Fruit fly (Drosophila melanogaster): ENCODE data around the gene CG5151.
A peak's percentile ranks its signal among the peaks of the same experiment; 100 is the strongest.

Gene CG5151

dm6 chr3L:16164150-16165039, at the start of gene CG5151:
Gene CG5151, minus strand, starts transcription at chr3L:16164701.
- TF ChIP-seq Snoo (tag; optimal IDR thresholded peaks at IDR 0.05) (peak; percentile 36), Pif1A (GFP tag; optimal IDR thresholded peaks at IDR 0.05) (peak; percentile 58), Pif1B (GFP tag; optimal IDR thresholded peaks at IDR 0.05) (peak; percentile 56), CG8301 (tag; optimal IDR thresholded peaks at IDR 0.05) (peak; percentile 32), CG15710 (tag; optimal IDR thresholded peaks at IDR 0.05) (peak; percentile 23), Ets98B (GFP tag; IDR thresholded peaks at IDR 0.05) (peak; percentile 63), CG4496 (GFP tag; IDR thresholded peaks at IDR 0.05) (peak; percentile 57; the same call in 2 of the 3 replicates), CG12605 (GFP tag; IDR thresholded peaks at IDR 0.05) (peak; percentile 70), CG9948 (tag; optimal IDR thresholded peaks at IDR 0.05) (no peak), CG14655 (GFP tag; optimal IDR thresholded peaks at IDR 0.05) (peak; percentile 62), D1 (tag; optimal IDR thresholded peaks at IDR 0.05) (no peak), CG32121 (GFP tag; IDR thresholded peaks at IDR 0.05) (no peak), CG13204 (GFP tag; optimal IDR thresholded peaks at IDR 0.05) (peak; percentile 66), CG34367 (tag; optimal IDR thresholded peaks at IDR 0.05) (peak; percentile 27), EcR (GFP tag; optimal IDR thresholded peaks at IDR 0.05) (peak; percentile 65), CG10348 (GFP tag; IDR thresholded peaks at IDR 0.05) (no peak), CG8159 (tag; optimal IDR thresholded peaks at IDR 0.05) (peak; percentile 40), gl (tag; optimal IDR thresholded peaks at IDR 0.05) (peak; percentile 44), fd96Ca (GFP tag; IDR thresholded peaks at IDR 0.05) (0 out of 3 replicates have a peak, but pooled peaks have one; percentile 10), rn (GFP tag; IDR thresholded peaks at IDR 0.05) (no peak), CG17806 (tag; optimal IDR thresholded peaks at IDR 0.05) (peak; percentile 0)

DNA sequence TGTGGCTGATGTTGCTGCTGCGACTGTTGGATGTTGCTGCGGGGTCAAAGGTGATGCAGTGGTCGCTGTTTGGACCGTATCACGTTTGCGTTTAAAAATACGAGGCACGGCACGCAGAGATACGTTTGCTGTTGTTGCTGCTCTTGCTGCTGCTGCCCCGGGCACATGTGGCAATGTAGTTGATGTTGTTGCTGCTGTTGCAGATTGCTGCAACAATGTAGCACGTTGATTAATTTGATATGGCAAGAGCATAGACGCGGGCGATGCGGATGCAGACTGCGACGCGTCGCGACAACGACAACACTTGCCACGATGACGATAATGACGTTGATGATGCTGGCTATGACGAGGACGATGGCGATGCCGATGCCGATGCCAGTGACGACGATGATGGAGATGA, 48.7 kb upstream of the CG5151 start:
- TF ChIP-seq EcR (GFP tag; optimal IDR thresholded peaks at IDR 0.05): peak; percentile 43
- TF ChIP-seq Snoo (tag; optimal IDR thresholded peaks at IDR 0.05): no peak
- TF ChIP-seq CG13204 (GFP tag; optimal IDR thresholded peaks at IDR 0.05): peak; percentile 46
- TF ChIP-seq CG15710 (tag; optimal IDR thresholded peaks at IDR 0.05): no peak
- peak; percentile 6; the same call in 1 of the 2 replicates for TF ChIP-seq Ets98B (GFP tag; IDR thresholded peaks at IDR 0.05)
- TF ChIP-seq CG8301 (tag; optimal IDR thresholded peaks at IDR 0.05): no peak

DNA sequence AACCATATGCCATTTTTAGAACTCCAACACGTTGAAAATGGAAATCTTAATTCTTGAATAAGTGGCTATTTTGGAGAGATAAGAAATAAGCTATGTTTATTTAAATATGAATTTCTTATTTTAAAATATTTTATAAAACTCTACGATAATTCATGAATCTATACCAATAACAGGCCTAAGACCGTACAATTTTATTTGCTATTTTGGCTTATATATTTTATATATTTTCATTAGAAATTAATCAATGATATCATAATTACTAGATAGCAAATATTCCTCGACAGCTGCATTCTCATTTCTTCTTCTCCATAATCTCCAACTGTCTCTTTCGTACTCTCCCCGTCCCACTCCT, 47.4 kb upstream of the CG5151 start:
- TF ChIP-seq CG4496 (GFP tag; IDR thresholded peaks at IDR 0.05) (no peak), CG32121 (GFP tag; IDR thresholded peaks at IDR 0.05) (no peak), CG15710 (tag; optimal IDR thresholded peaks at IDR 0.05) (peak; percentile 68), CG12605 (GFP tag; IDR thresholded peaks at IDR 0.05) (no peak), CG17806 (tag; optimal IDR thresholded peaks at IDR 0.05) (peak; percentile 10), Ets98B (GFP tag; IDR thresholded peaks at IDR 0.05) (no peak), Pif1B (GFP tag; optimal IDR thresholded peaks at IDR 0.05) (no peak), D1 (tag; optimal IDR thresholded peaks at IDR 0.05) (no peak), rn (GFP tag; IDR thresholded peaks at IDR 0.05) (no peak), CG34367 (tag; optimal IDR thresholded peaks at IDR 0.05) (no peak), EcR (GFP tag; optimal IDR thresholded peaks at IDR 0.05) (no peak), CG14655 (GFP tag; optimal IDR thresholded peaks at IDR 0.05) (peak; percentile 21), Pif1A (GFP tag; optimal IDR thresholded peaks at IDR 0.05) (no peak), Snoo (tag; optimal IDR thresholded peaks at IDR 0.05) (no peak), CG13204 (GFP tag; optimal IDR thresholded peaks at IDR 0.05) (no peak), CG10348 (GFP tag; IDR thresholded peaks at IDR 0.05) (no peak), CG8301 (tag; optimal IDR thresholded peaks at IDR 0.05) (no peak), CG9948 (tag; optimal IDR thresholded peaks at IDR 0.05) (peak; percentile 42), gl (tag; optimal IDR thresholded peaks at IDR 0.05) (no peak), CG8159 (tag; optimal IDR thresholded peaks at IDR 0.05) (peak; percentile 77), fd96Ca (GFP tag; IDR thresholded peaks at IDR 0.05) (no peak)

dm6 chr3L:16211156-16211935, 46.8 kb upstream of the CG5151 start:
- TF ChIP-seq Snoo (tag; optimal IDR thresholded peaks at IDR 0.05): peak; percentile 90
- TF ChIP-seq CG32121 (GFP tag; IDR thresholded peaks at IDR 0.05): peak; percentile 64
- TF ChIP-seq rn (GFP tag; IDR thresholded peaks at IDR 0.05): peak; percentile 47; the same call in 1 of the 2 replicates
- peak; percentile 69 for TF ChIP-seq Ets98B (GFP tag; IDR thresholded peaks at IDR 0.05)
- peak; percentile 31 for TF ChIP-seq CG12605 (GFP tag; IDR thresholded peaks at IDR 0.05)
- peak; percentile 82 for TF ChIP-seq CG15710 (tag; optimal IDR thresholded peaks at IDR 0.05)
- TF ChIP-seq CG14655 (GFP tag; optimal IDR thresholded peaks at IDR 0.05): peak; percentile 92
- peak; percentile 60 for TF ChIP-seq CG4496 (GFP tag; IDR thresholded peaks at IDR 0.05)
- no peak for TF ChIP-seq gl (tag; optimal IDR thresholded peaks at IDR 0.05)
- TF ChIP-seq CG17806 (tag; optimal IDR thresholded peaks at IDR 0.05): peak; percentile 38
- peak; percentile 97 for TF ChIP-seq CG13204 (GFP tag; optimal IDR thresholded peaks at IDR 0.05)
- peak; percentile 81 for TF ChIP-seq CG8301 (tag; optimal IDR thresholded peaks at IDR 0.05)
- peak; percentile 84 for TF ChIP-seq CG9948 (tag; optimal IDR thresholded peaks at IDR 0.05)
- TF ChIP-seq EcR (GFP tag; optimal IDR thresholded peaks at IDR 0.05): peak; percentile 88
- TF ChIP-seq D1 (tag; optimal IDR thresholded peaks at IDR 0.05): peak; percentile 68
- TF ChIP-seq Pif1B (GFP tag; optimal IDR thresholded peaks at IDR 0.05): peak; percentile 21
- peak; percentile 77; the same call in 2 of the 3 replicates for TF ChIP-seq fd96Ca (GFP tag; IDR thresholded peaks at IDR 0.05)
- peak; percentile 89 for TF ChIP-seq CG8159 (tag; optimal IDR thresholded peaks at IDR 0.05)
- peak; percentile 77 for TF ChIP-seq Pif1A (GFP tag; optimal IDR thresholded peaks at IDR 0.05)
- peak; percentile 21; the same call in 1 of the 2 replicates for TF ChIP-seq CG10348 (GFP tag; IDR thresholded peaks at IDR 0.05)
- TF ChIP-seq CG34367 (tag; optimal IDR thresholded peaks at IDR 0.05): peak; percentile 71
